Worm (Caenorhabditis elegans) whole organism, young adult: ENCODE results near the gene C36C5.14.

Source experiments
- B0019.2 ChIP-seq: fragments of 200-800 bp; sonication (Bioruptor generic); conservative IDR thresholded peaks from 2 replicates; pipeline ENCODE4 v1.3.6; 2022; ENCODE audit warnings: missing genetic modification reagents, missing genetic modification characterization, missing compliant biosample characterization
- T07F8.4 ChIP-seq: sonication (generic microtip); optimal IDR thresholded peaks from 2 replicates; lab custom pipeline; 2016; ENCODE audit warnings: mild to moderate bottlenecking, missing genetic modification characterization, moderate library complexity, missing compliant biosample characterization
- Y53G8AR.9 ChIP-seq: fragments of 200-800 bp; sonication (Bioruptor generic); conservative IDR thresholded peaks from 2 replicates; pipeline ENCODE4 v1.3.6; 2022; ENCODE audit warnings: missing genetic modification reagents, missing genetic modification characterization, missing compliant biosample characterization
- akir-1 ChIP-seq: fragments of 200-800 bp; sonication (Bioruptor generic); optimal IDR thresholded peaks from 2 replicates; lab custom pipeline; 2018; ENCODE audit warnings: mild to moderate bottlenecking, missing genetic modification characterization, moderate library complexity, missing compliant biosample characterization
- ama-1 ChIP-seq, 3 experiments: fragments of 150-350 bp in 1 of 3; sonication (generic microtip) in 2 of 3; optimal IDR thresholded peaks; 2 replicates each; lab custom pipeline; 2014 to 2018; ENCODE audit warnings: missing biosample characterization in 2 of 3, missing genetic modification characterization in 2 of 3, missing genetic modification reagents in 2 of 3
- aptf-2 ChIP-seq: fragments of 200-800 bp; sonication (Bioruptor generic); conservative IDR thresholded peaks from 2 replicates; pipeline ENCODE4 v1.3.6; 2022; ENCODE audit warnings: missing genetic modification reagents, missing genetic modification characterization, missing compliant biosample characterization
- hlh-12 ChIP-seq: sonication (generic microtip); optimal IDR thresholded peaks from 2 replicates; lab custom pipeline; 2016; ENCODE audit warnings: missing genetic modification characterization, missing compliant biosample characterization
- hsf-1 ChIP-seq: fragments of 200-800 bp; sonication (Bioruptor generic); IDR thresholded peaks from 2 replicates; pipeline ENCODE4 v1.3.6; 2022; ENCODE audit warnings: missing genetic modification reagents, missing genetic modification characterization, missing compliant biosample characterization
- lin-40 ChIP-seq: sonication (generic microtip); optimal IDR thresholded peaks from 2 replicates; lab custom pipeline; 2016; ENCODE audit warnings: missing genetic modification characterization, mild to moderate bottlenecking, missing compliant biosample characterization, missing genotype, missing genetic modification reagents
- pha-4 ChIP-seq: fragments of 150-350 bp; sonication (generic microtip); optimal IDR thresholded peaks from 2 replicates; lab custom pipeline; 2014; ENCODE audit warnings: missing biosample characterization, missing genetic modification reagents, missing genetic modification characterization
- repo-1 ChIP-seq: sonication (generic microtip); optimal IDR thresholded peaks from 2 replicates; lab custom pipeline; 2017; ENCODE audit warnings: mild to moderate bottlenecking, missing genetic modification characterization, missing compliant biosample characterization
- snpc-4 ChIP-seq, 5 experiments: fragments of 150-350 bp in 1 of 5; sonication (generic microtip) in 4 of 5; optimal IDR thresholded peaks; 2 replicates each; lab custom pipeline; 2014 to 2018; ENCODE audit warnings: missing genetic modification characterization in 5 of 5, missing biosample characterization in 3 of 5, antibody characterized with exemption in 2 of 5, mild to moderate bottlenecking in 2 of 5, missing compliant biosample characterization in 2 of 5, missing genotype in 2 of 5, moderate library complexity in 2 of 5, missing genetic modification reagents in 1 of 5
- tbx-9 ChIP-seq: sonication (generic microtip); optimal IDR thresholded peaks from 2 replicates; lab custom pipeline; 2016; ENCODE audit warnings: borderline replicate concordance, missing genetic modification characterization, inconsistent platforms, missing compliant biosample characterization
- ztf-26 ChIP-seq: sonication (generic microtip); optimal IDR thresholded peaks from 2 replicates; lab custom pipeline; 2017; ENCODE audit warnings: missing genetic modification characterization, missing compliant biosample characterization

ce11 chrV:3169838-3170237 lies 4.5 kb upstream of the C36C5.14 start, which contains the start of gene srbc-6:
- no peak for TF ChIP-seq lin-40 (tag; lab: Kevin White, UChicago)
- no peak for TF ChIP-seq hsf-1 (GFP tag; lab: Robert Waterston, UW)
- no peak for TF ChIP-seq B0019.2 (GFP tag; lab: Robert Waterston, UW)
- no peak for TF ChIP-seq tbx-9
- TF ChIP-seq Y53G8AR.9 (GFP tag; lab: Robert Waterston, UW) = no peak
- no peak for TF ChIP-seq T07F8.4 (tag; lab: Kevin White, UChicago)
- no peak for TF ChIP-seq pha-4
- no peak for TF ChIP-seq repo-1
- TF ChIP-seq aptf-2 (GFP tag; lab: Robert Waterston, UW) = no peak
- no peak for TF ChIP-seq ztf-26 (tag; lab: Kevin White, UChicago)
- TF ChIP-seq akir-1 (GFP tag; lab: Kevin White, UChicago) = no peak
- TF ChIP-seq hlh-12 (tag; lab: Kevin White, UChicago) = no peak
- no peak for TF ChIP-seq ama-1 (optimal IDR thresholded peaks at IDR 0.05; lab: Kevin White, UChicago)
- no peak for TF ChIP-seq ama-1 (GFP tag; optimal IDR thresholded peaks at IDR 0.05; lab: Kevin White, UChicago)
- TF ChIP-seq snpc-4 (GFP tag; optimal IDR thresholded peaks at IDR 0.05; lab: Kevin White, UChicago) = no peak
- no peak for TF ChIP-seq snpc-4 (tag; optimal IDR thresholded peaks at IDR 0.05; lab: Kevin White, UChicago)
